Worm (Caenorhabditis elegans): ENCODE data around the gene snai-1.

DNA sequence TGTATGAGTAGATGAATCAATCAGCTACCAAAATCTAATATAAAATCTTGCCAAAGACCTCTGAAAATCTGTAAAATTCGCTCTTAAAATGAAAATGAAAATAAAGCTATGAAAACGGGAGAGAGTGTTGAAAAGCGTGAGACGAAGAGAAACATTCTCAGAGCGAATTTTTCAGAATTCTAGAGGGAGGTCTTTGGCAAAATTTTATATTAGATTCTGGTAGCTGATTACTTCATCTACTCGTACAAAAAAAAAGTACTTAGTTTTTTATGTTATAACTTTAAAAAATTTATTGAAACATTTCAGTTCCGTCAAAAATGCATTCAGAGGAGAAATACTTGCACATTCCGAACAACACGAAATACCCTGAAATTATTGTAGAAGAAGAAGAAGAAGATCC is 11.2 kb upstream of the snai-1 start, which contains the start of gene drl-1:
- no peak for TF ChIP-seq snpc-4 (tag; optimal IDR thresholded peaks at IDR 0.05)
- TF ChIP-seq unc-39 (tag; optimal IDR thresholded peaks at IDR 0.05) = no peak
- TF ChIP-seq unc-62 (GFP tag; optimal IDR thresholded peaks at IDR 0.05) = no peak
- TF ChIP-seq nhr-77 (tag; optimal IDR thresholded peaks at IDR 0.05) = no peak
- no peak for TF ChIP-seq elt-2 (tag; optimal IDR thresholded peaks at IDR 0.05)
- no peak for TF ChIP-seq mdl-1 (tag; optimal IDR thresholded peaks at IDR 0.05)
- TF ChIP-seq ama-1 (optimal IDR thresholded peaks at IDR 0.05) = no peak

Data from whole organism, L3 larva.